Fruit fly (Drosophila melanogaster) Kc167 (cell line): ENCODE results near the gene CG11247.

Experiments used
- Myc ChIP-seq: fragments of >200 bp; optimal IDR thresholded peaks from 2 replicates; lab custom pipeline; 2017; ENCODE audit warnings: missing external identifiers
- Sin3A ChIP-seq: fragments of >200 bp; optimal IDR thresholded peaks from 2 replicates; lab custom pipeline; 2018; ENCODE audit warnings: missing external identifiers
- h ChIP-seq: fragments of >200 bp; optimal IDR thresholded peaks from 3 replicates; lab custom pipeline; 2018; ENCODE audit warnings: missing external identifiers
- insv ChIP-seq: fragments of >200 bp; optimal IDR thresholded peaks from 3 replicates; lab custom pipeline; 2018; ENCODE audit warnings: missing external identifiers
- psq ChIP-seq: fragments of >200 bp; optimal IDR thresholded peaks from 2 replicates; lab custom pipeline; 2017; ENCODE audit warnings: missing external identifiers
- ttk ChIP-seq: sonication (Bioruptor generic); optimal IDR thresholded peaks from 2 replicates; lab custom pipeline; 2017; ENCODE audit warnings: missing external identifiers

Gene CG11247

dm6 chr3L:21733799-21734198 is 5.2 kb upstream of the CG11247 start, which contains the start of gene CG14573:
TSS of gene CG14573 (plus strand) at chr3L:21734099.
- no peak for TF ChIP-seq Sin3A
- no peak for TF ChIP-seq insv (lab: Kevin White, UChicago)
- TF ChIP-seq h, result no peak
- no peak for TF ChIP-seq ttk (lab: Kevin White, UChicago)
- TF ChIP-seq psq (lab: Kevin White, UChicago), result no peak
- no peak for TF ChIP-seq Myc (lab: Kevin White, UChicago)

- TF ChIP-seq insv (lab: Kevin White, UChicago) (no peak), ttk (lab: Kevin White, UChicago) (no peak), Myc (lab: Kevin White, UChicago) (no peak), h (no peak), Sin3A (no peak), psq (lab: Kevin White, UChicago) (no peak)
Observed at dm6 chr3L:21733387-21733786, 4.8 kb upstream of the CG11247 start, which contains the start of gene CG14568. TSS of gene CG14568 (minus strand) at chr3L:21733487.

dm6 chr3L:21731104-21731600 is 2.5 kb upstream of the CG11247 start, which contains the start of gene CG14569:
TSS of gene CG14569 (minus strand) at chr3L:21731550.
- TF ChIP-seq h, result no peak
- no peak for TF ChIP-seq insv (lab: Kevin White, UChicago)
- TF ChIP-seq ttk (lab: Kevin White, UChicago), result no peak
- TF ChIP-seq Sin3A, result no peak
- TF ChIP-seq psq (lab: Kevin White, UChicago), result no peak
- no peak for TF ChIP-seq Myc (lab: Kevin White, UChicago)

dm6 chr3L:21730354-21730753 is 1.7 kb upstream of the CG11247 start, which contains the start of gene CG14570:
TSS of gene CG14570 (minus strand) at chr3L:21730454.
- TF ChIP-seq psq (lab: Kevin White, UChicago) (no peak), Myc (lab: Kevin White, UChicago) (no peak), Sin3A (no peak), ttk (lab: Kevin White, UChicago) (no peak), insv (lab: Kevin White, UChicago) (no peak), h (no peak)

- TF ChIP-seq insv (lab: Kevin White, UChicago) (no peak), ttk (lab: Kevin White, UChicago) (no peak), Sin3A (no peak), Myc (lab: Kevin White, UChicago) (no peak), psq (lab: Kevin White, UChicago) (no peak), h (no peak)
Observed at dm6 chr3L:21727728-21728124, 880 bp downstream of the CG11247 start.

dm6 chr3L:21727013-21727727 is 1.4 kb downstream of the CG11247 start:
- TF ChIP-seq Sin3A, result no peak
- TF ChIP-seq insv (lab: Kevin White, UChicago), result no peak
- no peak for TF ChIP-seq ttk (lab: Kevin White, UChicago)
- TF ChIP-seq psq (lab: Kevin White, UChicago), result no peak
- no peak for TF ChIP-seq Myc (lab: Kevin White, UChicago)
- no peak for TF ChIP-seq h

- no peak for TF ChIP-seq psq (lab: Kevin White, UChicago)
- no peak for TF ChIP-seq Sin3A
- TF ChIP-seq h, result no peak
- TF ChIP-seq Myc (lab: Kevin White, UChicago), result no peak
- TF ChIP-seq ttk (lab: Kevin White, UChicago), result no peak
Observed at dm6 chr3L:21720869-21721268, 7.7 kb downstream of the CG11247 start.

- TF ChIP-seq Sin3A (no peak), insv (lab: Kevin White, UChicago) (no peak), Myc (lab: Kevin White, UChicago) (no peak), ttk (lab: Kevin White, UChicago) (no peak), h (no peak), psq (lab: Kevin White, UChicago) (no peak)
Observed at dm6 chr3L:21718233-21718632, 10.4 kb downstream of the CG11247 start.

- TF ChIP-seq Sin3A, result no peak
- TF ChIP-seq Myc (lab: Kevin White, UChicago), result no peak
- TF ChIP-seq ttk (lab: Kevin White, UChicago), result no peak
Observed at dm6 chr3L:21715974-21716373, 12.6 kb downstream of the CG11247 start.

- TF ChIP-seq h, result no peak
- TF ChIP-seq insv (lab: Kevin White, UChicago), result no peak
- TF ChIP-seq ttk (lab: Kevin White, UChicago), result no peak
Observed at dm6 chr3L:21709785-21710591, 18.6 kb downstream of the CG11247 start.

dm6 chr3L:21706144-21706926 is 22.3 kb downstream of the CG11247 start, which contains the start of gene CG32447:
TSS of gene CG32447 (minus strand) at chr3L:21706365.
- TF ChIP-seq insv (lab: Kevin White, UChicago), result no peak
- no peak for TF ChIP-seq Sin3A
- TF ChIP-seq ttk (lab: Kevin White, UChicago), result no peak
- TF ChIP-seq psq (lab: Kevin White, UChicago), result no peak
- TF ChIP-seq Myc (lab: Kevin White, UChicago), result no peak
- TF ChIP-seq h, result no peak
